Worm (Caenorhabditis elegans) whole organism, L4 larva: ENCODE results near the gene lin-15B.

ENCODE experiments used
- F37D6.2 ChIP-seq: sonication (generic microtip); optimal IDR thresholded peaks from 2 replicates; lab custom pipeline; 2016; ENCODE audit warnings: mild to moderate bottlenecking, missing genetic modification characterization, missing compliant biosample characterization
- F44E2.7 ChIP-seq: fragments of 200-800 bp; sonication (Bioruptor generic); IDR thresholded peaks from 2 replicates; pipeline ENCODE4 v2.1.2; 2022; ENCODE audit warnings: missing genetic modification characterization, missing compliant biosample characterization
- R02D3.7 ChIP-seq: fragments of 150-350 bp; sonication (generic microtip); optimal IDR thresholded peaks from 3 replicates; lab custom pipeline; 2014; ENCODE audit warnings: missing biosample characterization, missing genetic modification characterization
- T20F7.1 ChIP-seq: fragments of 200-800 bp; sonication (Bioruptor generic); optimal IDR thresholded peaks from 2 replicates; lab custom pipeline; 2018; ENCODE audit warnings: mild to moderate bottlenecking, missing genetic modification characterization, missing compliant biosample characterization
- Y5F2A.4 ChIP-seq: fragments of 200-800 bp; sonication (Bioruptor generic); optimal IDR thresholded peaks from 2 replicates; lab custom pipeline; 2018; ENCODE audit warnings: mild to moderate bottlenecking, missing genetic modification characterization, missing compliant biosample characterization
- Y75B8A.6 ChIP-seq: fragments of 200-800 bp; sonication (Bioruptor generic); IDR thresholded peaks from 2 replicates; pipeline ENCODE4 v1.3.6; 2022; ENCODE audit warnings: missing genetic modification reagents, missing genetic modification characterization, missing compliant biosample characterization
- ZK546.5 ChIP-seq, 2 experiments: sonication (generic microtip); optimal IDR thresholded peaks; 2 replicates each; lab custom pipeline; 2017; ENCODE audit warnings: missing biosample characterization in 2 of 2, missing genetic modification characterization in 2 of 2
- aha-1 ChIP-seq: fragments of 150-350 bp; peaks from one replicate; lab custom pipeline; 2014; ENCODE audit warnings: missing biosample characterization, missing genetic modification characterization
- arid-1 ChIP-seq: fragments of 200-800 bp; sonication (Bioruptor generic); conservative IDR thresholded peaks from 2 replicates; pipeline ENCODE4 v1.3.6; 2022; ENCODE audit warnings: missing genetic modification reagents, missing genetic modification characterization, missing compliant biosample characterization
- ceh-28 ChIP-seq: fragments of 150-350 bp; optimal IDR thresholded peaks from 2 replicates; lab custom pipeline; 2014; ENCODE audit warnings: missing biosample characterization, missing genetic modification reagents, missing genetic modification characterization
- ceh-62 ChIP-seq: sonication (generic microtip); optimal IDR thresholded peaks from 2 replicates; lab custom pipeline; 2017; ENCODE audit warnings: missing biosample characterization, missing genetic modification characterization
- ctbp-1 ChIP-seq: fragments of 200-800 bp; sonication (Bioruptor generic); IDR thresholded peaks from 2 replicates; pipeline ENCODE4 v1.3.6; 2022; ENCODE audit warnings: missing genetic modification reagents, missing genetic modification characterization, missing compliant biosample characterization
- daf-16 ChIP-seq, 3 experiments: sonication (generic microtip); optimal IDR thresholded peaks; 2 replicates each; lab custom pipeline; 2016 to 2017; ENCODE audit warnings: missing genetic modification characterization in 3 of 3, missing genetic modification reagents in 3 of 3, mild to moderate bottlenecking in 2 of 3, missing compliant biosample characterization in 2 of 3, missing biosample characterization in 1 of 3, moderate library complexity in 1 of 3
- daf-19 ChIP-seq: fragments of 200-800 bp; sonication (Bioruptor generic); conservative IDR thresholded peaks from 2 replicates; pipeline ENCODE4 v1.3.6; 2022; ENCODE audit warnings: missing genetic modification characterization, missing compliant biosample characterization
- dmd-6 ChIP-seq: fragments of 200-800 bp; sonication (Bioruptor generic); IDR thresholded peaks from 2 replicates; pipeline ENCODE4 v1.3.6; 2022; ENCODE audit warnings: missing genetic modification reagents, missing genetic modification characterization, missing compliant biosample characterization
- egl-43 ChIP-seq: fragments of 200-800 bp; sonication (Bioruptor generic); IDR thresholded peaks from 2 replicates; pipeline ENCODE4 v1.3.6; 2022; ENCODE audit warnings: missing genetic modification reagents, missing genetic modification characterization, missing compliant biosample characterization
- hlh-11 ChIP-seq: fragments of 200-800 bp; sonication (Bioruptor generic); optimal IDR thresholded peaks from 2 replicates; lab custom pipeline; 2018; ENCODE audit warnings: mild to moderate bottlenecking, missing genetic modification characterization, missing compliant biosample characterization
- lin-1 ChIP-seq: fragments of 200-800 bp; sonication (Bioruptor generic); IDR thresholded peaks from 2 replicates; pipeline ENCODE4 v1.3.6; 2022; ENCODE audit warnings: missing genetic modification reagents, missing genetic modification characterization, missing compliant biosample characterization
- lir-3 ChIP-seq: sonication (generic microtip); optimal IDR thresholded peaks from 2 replicates; lab custom pipeline; 2016; ENCODE audit warnings: mild to moderate bottlenecking, missing genetic modification characterization, missing compliant biosample characterization
- lsy-2 ChIP-seq, 2 experiments: fragments of 150-350 bp in 1 of 2; sonication (generic microtip) in 1 of 2; optimal IDR thresholded peaks; 2 replicates each; lab custom pipeline; 2014 to 2017; ENCODE audit warnings: missing biosample characterization in 2 of 2, missing genetic modification characterization in 2 of 2
- madf-9 ChIP-seq: fragments of 200-800 bp; sonication (Bioruptor generic); conservative IDR thresholded peaks from 2 replicates; pipeline ENCODE4 v1.3.6; 2022; ENCODE audit warnings: missing genetic modification reagents, missing genetic modification characterization, missing compliant biosample characterization
- mdl-1 ChIP-seq, 2 experiments: fragments of 150-350 bp in 1 of 2; sonication (generic microtip) in 1 of 2; optimal IDR thresholded peaks; 2 replicates each; lab custom pipeline; 2014 to 2017; ENCODE audit warnings: missing biosample characterization in 2 of 2, missing genetic modification characterization in 2 of 2
- mep-1 ChIP-seq: fragments of 150-350 bp; sonication (generic microtip); optimal IDR thresholded peaks from 3 replicates; lab custom pipeline; 2014; ENCODE audit warnings: missing biosample characterization, missing genetic modification characterization
- mes-2 ChIP-seq: sonication (generic microtip); optimal IDR thresholded peaks from 2 replicates; lab custom pipeline; 2016; ENCODE audit warnings: missing genotype, mild to moderate bottlenecking, missing genetic modification characterization, missing compliant biosample characterization; ENCODE audit not compliant: poor library complexity, severe bottlenecking
- mxl-2 ChIP-seq: fragments of 200-800 bp; sonication (Bioruptor generic); conservative IDR thresholded peaks from 2 replicates; pipeline ENCODE4 v1.3.6; 2022; ENCODE audit warnings: missing genetic modification reagents, missing genetic modification characterization, missing compliant biosample characterization
- mxl-3 ChIP-seq: fragments of 200-800 bp; sonication (Bioruptor generic); optimal IDR thresholded peaks from 2 replicates; lab custom pipeline; 2018; ENCODE audit warnings: mild to moderate bottlenecking, missing genetic modification characterization, missing compliant biosample characterization
- nhr-102 ChIP-seq: sonication (generic microtip); optimal IDR thresholded peaks from 2 replicates; lab custom pipeline; 2016; ENCODE audit warnings: mild to moderate bottlenecking, missing genetic modification characterization, moderate library complexity, missing compliant biosample characterization
- nhr-11 ChIP-seq: fragments of 150-350 bp; optimal IDR thresholded peaks from 2 replicates; lab custom pipeline; 2014; ENCODE audit warnings: missing biosample characterization, missing genetic modification characterization
- nhr-111 ChIP-seq: fragments of 200-800 bp; sonication (Bioruptor generic); optimal IDR thresholded peaks from 2 replicates; lab custom pipeline; 2018; ENCODE audit warnings: mild to moderate bottlenecking, missing genetic modification characterization, missing compliant biosample characterization
- nhr-237 ChIP-seq: sonication (generic microtip); optimal IDR thresholded peaks from 2 replicates; lab custom pipeline; 2017; ENCODE audit warnings: missing biosample characterization, missing genetic modification characterization
- nhr-6 ChIP-seq: fragments of 150-350 bp; optimal IDR thresholded peaks from 2 replicates; lab custom pipeline; 2014; ENCODE audit warnings: missing biosample characterization, missing genetic modification characterization
- nhr-76 ChIP-seq: fragments of 150-350 bp; optimal IDR thresholded peaks from 2 replicates; lab custom pipeline; 2014; ENCODE audit warnings: missing biosample characterization, missing genetic modification characterization
- nhr-77 ChIP-seq: fragments of 150-350 bp; optimal IDR thresholded peaks from 2 replicates; lab custom pipeline; 2014; ENCODE audit warnings: missing biosample characterization, missing genetic modification characterization
- rbr-2 ChIP-seq: sonication (generic microtip); optimal IDR thresholded peaks from 2 replicates; lab custom pipeline; 2016; ENCODE audit warnings: missing genotype, missing genetic modification characterization, missing compliant biosample characterization
- snpc-1.2 ChIP-seq: fragments of 200-800 bp; sonication (Bioruptor generic); IDR thresholded peaks from 2 replicates; pipeline ENCODE4 v1.3.6; 2022; ENCODE audit warnings: missing genetic modification reagents, missing genetic modification characterization, missing compliant biosample characterization
- snpc-4 ChIP-seq: fragments of 150-350 bp; optimal IDR thresholded peaks from 2 replicates; lab custom pipeline; 2014; ENCODE audit warnings: missing biosample characterization, missing genetic modification characterization
- unc-62 ChIP-seq, 3 experiments: fragments of 150-350 bp in 1 of 3; sonication (generic microtip); optimal IDR thresholded peaks in 2 of 3; peaks in 1 of 3; 1 replicate in 1 of 3; 2 replicates in 2 of 3; lab custom pipeline; 2014 to 2017; ENCODE audit warnings: missing biosample characterization in 3 of 3, missing genetic modification characterization in 3 of 3, missing genetic modification reagents in 3 of 3, missing genotype in 1 of 3
- zip-11 ChIP-seq: fragments of 200-800 bp; sonication (Bioruptor generic); IDR thresholded peaks from 2 replicates; pipeline ENCODE4 v1.3.6; 2022; ENCODE audit warnings: missing genetic modification characterization, missing compliant biosample characterization

Gene lin-15B

DNA sequence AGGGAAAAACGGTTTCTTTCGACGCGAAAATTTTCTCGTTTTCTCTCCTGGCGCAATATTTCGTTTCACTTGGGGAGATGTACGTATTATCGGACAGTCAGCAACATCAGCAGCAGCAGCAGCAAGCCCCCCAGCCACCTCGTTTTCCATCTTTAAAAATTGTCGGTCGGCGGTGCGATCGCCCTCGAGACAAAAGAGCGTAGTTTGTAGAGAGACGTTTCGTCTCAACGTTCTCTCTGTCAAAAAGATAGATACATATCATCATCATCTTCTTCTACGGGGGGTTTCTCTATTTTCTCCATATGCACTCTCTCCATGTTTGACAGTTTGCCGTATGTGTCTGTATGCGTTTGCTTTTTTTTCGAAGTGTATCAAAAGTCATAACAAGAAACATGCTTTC, 16.3 kb upstream of the lin-15B start (continued):
- no peak for TF ChIP-seq snpc-1.2 (GFP tag; lab: Robert Waterston, UW)
- TF ChIP-seq mdl-1 (tag; optimal IDR thresholded peaks at IDR 0.05; lab: Kevin White, UChicago): peak; percentile 85 to 90
- no peak for TF ChIP-seq lir-3 (tag; lab: Kevin White, UChicago)
- no peak for TF ChIP-seq arid-1 (GFP tag; lab: Robert Waterston, UW)
- TF ChIP-seq nhr-111: no peak
- no peak for TF ChIP-seq ctbp-1 (GFP tag; lab: Robert Waterston, UW)
- peak; percentile 58 for TF ChIP-seq mep-1 (tag; lab: Kevin White, UChicago)
- TF ChIP-seq nhr-6 (tag; lab: Kevin White, UChicago): no peak
- TF ChIP-seq Y75B8A.6 (GFP tag; lab: Robert Waterston, UW): no peak
- TF ChIP-seq egl-43 (GFP tag; lab: Robert Waterston, UW): no peak
- no peak for TF ChIP-seq Y5F2A.4 (GFP tag; lab: Kevin White, UChicago)
- TF ChIP-seq mxl-3 (GFP tag; lab: Kevin White, UChicago): peak; percentile 83
- peak; percentile 89 for TF ChIP-seq hlh-11 (tag; lab: Kevin White, UChicago)
- no peak for TF ChIP-seq madf-9 (GFP tag; lab: Robert Waterston, UW)
- no peak for TF ChIP-seq mxl-2 (GFP tag; lab: Robert Waterston, UW)
- TF ChIP-seq F37D6.2 (tag; lab: Kevin White, UChicago): no peak
- TF ChIP-seq F44E2.7: no peak
- no peak for TF ChIP-seq R02D3.7
- no peak for TF ChIP-seq zip-11 (GFP tag; lab: Robert Waterston, UW)
- no peak for TF ChIP-seq rbr-2 (tag; lab: Kevin White, UChicago)
- TF ChIP-seq nhr-102 (tag; lab: Kevin White, UChicago): no peak
- no peak for TF ChIP-seq unc-62 (GFP tag; optimal IDR thresholded peaks at IDR 0.05 in 1 of 2; lab: Kevin White, UChicago)
- TF ChIP-seq unc-62 (tag; optimal IDR thresholded peaks at IDR 0.05; lab: Kevin White, UChicago): no peak
- no peak for TF ChIP-seq snpc-4 (tag; lab: Kevin White, UChicago)
- TF ChIP-seq lsy-2 (tag; optimal IDR thresholded peaks at IDR 0.05; lab: Kevin White, UChicago): peak in 1 of 2 experiments; percentile 55
- TF ChIP-seq nhr-11 (tag; lab: Kevin White, UChicago): no peak
- no peak for TF ChIP-seq ceh-28 (tag; lab: Kevin White, UChicago)
- TF ChIP-seq nhr-237: no peak
- no peak for TF ChIP-seq lin-1 (GFP tag; lab: Robert Waterston, UW)

DNA sequence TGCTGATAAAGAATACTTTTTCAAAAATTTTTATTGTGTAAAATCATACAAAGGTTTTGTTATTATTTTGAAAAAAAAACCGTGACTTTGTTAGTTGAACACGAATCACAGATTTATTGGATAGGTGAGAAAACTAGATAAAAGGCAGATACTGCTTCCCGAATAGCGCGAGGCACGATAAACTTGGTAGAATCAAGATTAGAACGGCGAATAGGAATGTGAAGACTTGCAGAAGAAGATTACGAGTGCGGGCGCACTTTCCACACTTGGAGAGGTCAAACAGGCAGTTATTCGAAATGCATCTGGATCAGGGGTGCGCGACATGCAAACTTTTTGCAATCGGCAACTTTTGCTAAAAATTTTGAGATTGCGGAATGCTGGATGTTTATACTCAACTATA, 12.7 kb upstream of the lin-15B start:
- no peak for TF ChIP-seq Y75B8A.6 (GFP tag; lab: Robert Waterston, UW)
- TF ChIP-seq daf-19 (GFP tag; lab: Robert Waterston, UW): no peak
- no peak for TF ChIP-seq mxl-3 (GFP tag; lab: Kevin White, UChicago)
- TF ChIP-seq nhr-76 (tag; lab: Kevin White, UChicago): no peak
- TF ChIP-seq mxl-2 (GFP tag; lab: Robert Waterston, UW): no peak

DNA sequence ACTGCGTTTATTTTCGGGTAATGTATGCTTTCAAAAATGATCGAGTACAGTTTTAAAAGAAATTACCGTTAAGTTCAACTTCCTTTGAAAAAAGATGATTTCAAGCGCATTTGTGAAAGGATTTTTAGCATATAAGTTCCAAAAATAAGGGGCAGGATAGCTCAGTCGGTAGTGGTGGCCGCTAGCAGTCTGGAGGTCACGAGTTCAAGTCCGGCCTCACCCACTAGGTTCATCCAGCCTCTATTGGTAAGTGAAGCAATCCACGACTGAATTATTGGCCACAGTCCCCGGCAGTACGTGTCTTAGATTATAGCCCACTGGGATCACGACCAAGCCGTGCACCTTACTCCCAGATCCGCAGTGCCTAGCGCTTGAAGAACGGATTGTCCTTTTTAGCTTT, 9.0 kb upstream of the lin-15B start:
- TF ChIP-seq mes-2 (tag; lab: Kevin White, UChicago) (no peak), lin-1 (GFP tag; lab: Robert Waterston, UW) (no peak), nhr-111 (no peak), snpc-1.2 (GFP tag; lab: Robert Waterston, UW) (peak; percentile 62; the same call in 1 of the 2 replicates), ceh-62 (tag; lab: Kevin White, UChicago) (no peak), rbr-2 (tag; lab: Kevin White, UChicago) (no peak), dmd-6 (GFP tag; lab: Robert Waterston, UW) (no peak), madf-9 (GFP tag; lab: Robert Waterston, UW) (no peak), nhr-237 (no peak), aha-1 (peak; percentile 85), T20F7.1 (GFP tag; lab: Kevin White, UChicago) (no peak), egl-43 (GFP tag; lab: Robert Waterston, UW) (peak; percentile 53; the same call in 1 of the 2 replicates), nhr-77 (tag; lab: Kevin White, UChicago) (no peak), daf-16 (GFP tag; optimal IDR thresholded peaks at IDR 0.05; lab: Kevin White, UChicago) (no peak), daf-16 (tag; optimal IDR thresholded peaks at IDR 0.05; lab: Kevin White, UChicago) (no peak), ZK546.5 (tag; optimal IDR thresholded peaks at IDR 0.05; lab: Kevin White, UChicago) (no peak)
